Worm (Caenorhabditis elegans) whole organism, young adult: Measurements from ENCODE around the gene F13D2.1.

ENCODE experiments used
- ceh-91 ChIP-seq: fragments of 200-800 bp; sonication (Bioruptor generic); IDR thresholded peaks from 2 replicates; pipeline ENCODE4 v1.3.6; 2022; ENCODE audit warnings: missing genetic modification reagents, missing genetic modification characterization, missing compliant biosample characterization
- dpl-1 ChIP-seq: fragments of 150-350 bp; optimal IDR thresholded peaks from 2 replicates; lab custom pipeline; 2014; ENCODE audit warnings: missing biosample characterization, missing genetic modification reagents, missing genetic modification characterization
- unc-62 ChIP-seq: fragments of 150-350 bp; optimal IDR thresholded peaks from 2 replicates; lab custom pipeline; 2014; ENCODE audit warnings: missing biosample characterization, missing genetic modification reagents, missing genetic modification characterization

DNA sequence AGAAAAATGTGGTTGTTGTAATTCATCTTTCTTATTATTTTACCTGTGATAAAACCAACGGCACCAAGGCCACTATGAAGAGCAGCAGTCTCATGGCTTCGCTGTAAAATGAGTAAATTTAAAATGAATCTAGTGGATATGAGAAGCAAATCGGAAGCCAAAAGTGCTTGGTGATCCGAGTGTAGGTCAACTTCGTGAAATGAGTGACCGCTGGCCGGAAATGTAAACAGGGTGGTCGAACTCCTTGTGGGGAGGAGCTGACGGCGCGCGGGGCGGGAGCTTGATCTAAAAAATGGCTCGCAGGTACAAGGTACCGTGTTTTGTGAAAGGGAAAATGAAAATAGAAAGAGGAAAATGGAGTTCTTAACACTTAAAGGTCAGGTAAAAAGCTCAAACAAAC, 7.3 kb upstream of the F13D2.1 start, which contains the start of gene C34F6.1:
- TF ChIP-seq dpl-1 (GFP tag; lab: Kevin White, UChicago) (no peak), ceh-91 (GFP tag; lab: Robert Waterston, UW) (no peak), unc-62 (GFP tag; lab: Kevin White, UChicago) (no peak)
